Fruit fly (Drosophila melanogaster): ENCODE measurements around the gene Vav.

Gene Vav

DNA sequence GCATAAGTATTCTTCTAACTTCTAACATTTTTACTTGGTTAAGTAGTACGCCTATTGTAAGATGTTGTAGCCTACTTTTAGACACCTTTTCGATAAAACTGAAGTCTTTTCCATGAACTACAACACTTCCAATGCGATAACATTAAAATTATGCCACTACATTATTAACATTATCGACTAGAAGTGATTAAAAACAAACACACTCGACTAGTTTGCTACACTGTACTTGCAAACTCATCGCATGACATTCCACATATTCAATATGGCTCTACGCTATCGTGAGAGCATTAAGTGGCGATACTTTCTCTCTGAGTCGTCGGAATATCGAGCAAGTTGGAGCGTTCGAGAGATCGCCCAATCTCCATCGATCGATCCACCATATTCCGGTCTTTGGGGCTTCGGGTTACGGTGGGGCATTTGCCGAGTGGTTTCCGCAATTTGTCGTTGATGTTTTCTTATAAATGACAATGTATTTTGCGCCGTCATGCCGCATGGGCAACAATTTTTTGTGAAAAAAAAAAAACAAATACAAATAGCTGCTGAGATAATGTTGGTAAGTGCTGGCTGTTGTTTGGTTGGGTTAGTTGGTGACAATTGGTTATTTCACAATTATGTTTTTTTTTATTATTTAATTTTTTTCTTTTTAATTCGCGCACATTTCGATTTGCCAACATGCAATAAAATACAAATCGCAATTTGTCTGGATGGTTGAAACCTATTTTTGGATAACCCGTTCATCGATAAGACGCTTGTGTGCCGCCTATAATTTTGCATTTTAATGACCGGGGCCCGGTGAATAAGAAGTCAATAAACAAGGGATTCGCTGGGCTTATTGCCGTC is 54.0 kb downstream of the Vav start:
- TF ChIP-seq D1 (tag; optimal IDR thresholded peaks at IDR 0.05) = no peak
- TF ChIP-seq CG4496 (GFP tag; IDR thresholded peaks at IDR 0.05) = peak; percentile 25; the same call in 1 of the 3 replicates
- peak; percentile 14 for TF ChIP-seq EcR (GFP tag; optimal IDR thresholded peaks at IDR 0.05)
- no peak for TF ChIP-seq CG10348 (GFP tag; IDR thresholded peaks at IDR 0.05)
- TF ChIP-seq CG32121 (GFP tag; IDR thresholded peaks at IDR 0.05) = no peak

dm6 chrX:19316583-19316982 is 55.0 kb downstream of the Vav start:
- TF ChIP-seq gl (tag; optimal IDR thresholded peaks at IDR 0.05) = no peak
- TF ChIP-seq CG32121 (GFP tag; IDR thresholded peaks at IDR 0.05) = no peak
- no peak for TF ChIP-seq D1 (tag; optimal IDR thresholded peaks at IDR 0.05)
- no peak for TF ChIP-seq fd96Ca (GFP tag; IDR thresholded peaks at IDR 0.05)
- TF ChIP-seq CG9948 (tag; optimal IDR thresholded peaks at IDR 0.05) = no peak
- no peak for TF ChIP-seq CG10348 (GFP tag; IDR thresholded peaks at IDR 0.05)
- no peak for TF ChIP-seq CG14655 (GFP tag; optimal IDR thresholded peaks at IDR 0.05)
- no peak for TF ChIP-seq CG13204 (GFP tag; optimal IDR thresholded peaks at IDR 0.05)
- no peak for TF ChIP-seq CG8301 (tag; optimal IDR thresholded peaks at IDR 0.05)
- TF ChIP-seq CG4496 (GFP tag; IDR thresholded peaks at IDR 0.05) = no peak
- no peak for TF ChIP-seq CG34367 (tag; optimal IDR thresholded peaks at IDR 0.05)

- TF ChIP-seq Ets98B (GFP tag; IDR thresholded peaks at IDR 0.05) = peak; percentile 26; the same call in 1 of the 2 replicates
- peak; percentile 70 for TF ChIP-seq CG14655 (GFP tag; optimal IDR thresholded peaks at IDR 0.05)
- no peak for TF ChIP-seq CG10348 (GFP tag; IDR thresholded peaks at IDR 0.05)
- TF ChIP-seq CG17806 (tag; optimal IDR thresholded peaks at IDR 0.05) = peak; percentile 66
- peak; percentile 38 for TF ChIP-seq CG8301 (tag; optimal IDR thresholded peaks at IDR 0.05)
- peak; percentile 19 for TF ChIP-seq Pif1B (GFP tag; optimal IDR thresholded peaks at IDR 0.05)
- no peak; the same call in 2 of the 3 replicates for TF ChIP-seq CG4496 (GFP tag; IDR thresholded peaks at IDR 0.05)
- no peak for TF ChIP-seq CG13204 (GFP tag; optimal IDR thresholded peaks at IDR 0.05)
- peak; percentile 23 for TF ChIP-seq CG34367 (tag; optimal IDR thresholded peaks at IDR 0.05)
- TF ChIP-seq CG32121 (GFP tag; IDR thresholded peaks at IDR 0.05) = peak; percentile 36; the same call in 1 of the 2 replicates
- TF ChIP-seq D1 (tag; optimal IDR thresholded peaks at IDR 0.05) = peak; percentile 1
- peak; percentile 55 for TF ChIP-seq CG15710 (tag; optimal IDR thresholded peaks at IDR 0.05)
- peak; percentile 60 for TF ChIP-seq CG8159 (tag; optimal IDR thresholded peaks at IDR 0.05)
- TF ChIP-seq CG9948 (tag; optimal IDR thresholded peaks at IDR 0.05) = peak; percentile 58
- TF ChIP-seq CG12605 (GFP tag; IDR thresholded peaks at IDR 0.05) = peak; percentile 27; the same call in 1 of the 2 replicates
- TF ChIP-seq gl (tag; optimal IDR thresholded peaks at IDR 0.05) = no peak
- TF ChIP-seq Snoo (tag; optimal IDR thresholded peaks at IDR 0.05) = peak; percentile 33
- no peak for TF ChIP-seq rn (GFP tag; IDR thresholded peaks at IDR 0.05)
- TF ChIP-seq EcR (GFP tag; optimal IDR thresholded peaks at IDR 0.05) = no peak
- TF ChIP-seq fd96Ca (GFP tag; IDR thresholded peaks at IDR 0.05) = no peak
These were observed 55.6 kb downstream of the Vav start for dm6 chrX:19317058-19317767.

dm6 chrX:19318924-19319323 is 57.3 kb downstream of the Vav start:
- TF ChIP-seq gl (tag; optimal IDR thresholded peaks at IDR 0.05) (no peak), EcR (GFP tag; optimal IDR thresholded peaks at IDR 0.05) (no peak), Ets98B (GFP tag; IDR thresholded peaks at IDR 0.05) (no peak), CG10348 (GFP tag; IDR thresholded peaks at IDR 0.05) (no peak), CG14655 (GFP tag; optimal IDR thresholded peaks at IDR 0.05) (no peak), CG34367 (tag; optimal IDR thresholded peaks at IDR 0.05) (no peak), D1 (tag; optimal IDR thresholded peaks at IDR 0.05) (no peak)

DNA sequence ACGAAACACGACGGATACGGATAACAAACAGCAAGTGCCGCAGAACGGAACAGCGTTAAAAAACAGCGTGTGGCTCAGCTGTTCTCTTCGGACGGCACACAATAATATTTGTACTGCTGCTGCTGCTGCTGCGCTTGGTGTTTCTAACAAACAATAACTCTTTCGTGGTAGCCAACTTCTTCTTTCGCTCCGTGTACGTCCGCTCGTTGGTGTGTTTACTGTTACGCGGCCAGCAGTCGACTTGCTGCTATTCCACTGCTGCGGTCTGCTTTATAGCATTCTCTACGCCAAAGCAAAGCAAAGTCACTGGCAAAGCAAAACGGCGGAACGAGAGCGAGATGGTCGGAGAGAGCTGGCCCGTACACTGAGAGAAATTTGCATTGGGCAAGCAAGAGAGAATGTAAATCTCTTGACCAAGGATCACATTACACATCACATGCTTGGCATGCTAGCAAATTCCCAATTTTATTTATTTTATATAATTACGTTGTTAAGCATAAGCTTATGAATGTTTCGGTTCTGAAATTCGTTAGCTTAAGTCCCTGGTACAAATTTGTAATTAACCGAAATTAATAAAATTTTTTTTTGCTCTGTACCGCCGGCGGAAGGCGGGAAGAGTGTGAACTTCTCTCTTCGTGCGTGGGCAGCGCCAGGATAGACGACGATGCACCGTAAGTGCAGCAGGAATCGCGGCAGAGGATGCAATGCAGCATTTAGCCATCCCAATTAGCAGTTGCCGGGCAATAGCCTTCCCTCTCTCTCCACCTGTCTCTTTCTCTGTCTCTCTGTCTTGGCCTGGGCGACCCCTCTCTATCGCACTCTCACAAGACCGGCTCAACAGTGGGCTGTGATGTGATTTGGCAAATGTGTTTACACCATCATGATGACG is 60.4 kb downstream of the Vav start, which contains the start of gene out:
Gene out, minus strand, starts transcription at position 287 of the 889 bp plus-strand sequence.
- TF ChIP-seq CG4496 (GFP tag; IDR thresholded peaks at IDR 0.05) = peak; percentile 97
- TF ChIP-seq Snoo (tag; optimal IDR thresholded peaks at IDR 0.05) = peak; percentile 92
- peak; percentile 94 for TF ChIP-seq Pif1A (GFP tag; optimal IDR thresholded peaks at IDR 0.05)
- TF ChIP-seq rn (GFP tag; IDR thresholded peaks at IDR 0.05) = peak; percentile 87
- peak; percentile 97 for TF ChIP-seq CG32121 (GFP tag; IDR thresholded peaks at IDR 0.05)
- TF ChIP-seq CG8301 (tag; optimal IDR thresholded peaks at IDR 0.05) = peak; percentile 95
- peak; percentile 98 for TF ChIP-seq CG14655 (GFP tag; optimal IDR thresholded peaks at IDR 0.05)
- TF ChIP-seq CG9948 (tag; optimal IDR thresholded peaks at IDR 0.05) = peak; percentile 94
- peak; percentile 93 for TF ChIP-seq CG15710 (tag; optimal IDR thresholded peaks at IDR 0.05)
- peak; percentile 97 for TF ChIP-seq fd96Ca (GFP tag; IDR thresholded peaks at IDR 0.05)
- peak; percentile 90 for TF ChIP-seq D1 (tag; optimal IDR thresholded peaks at IDR 0.05)
- TF ChIP-seq CG10348 (GFP tag; IDR thresholded peaks at IDR 0.05) = peak; percentile 80
- TF ChIP-seq CG17806 (tag; optimal IDR thresholded peaks at IDR 0.05) = peak; percentile 93
- TF ChIP-seq Pif1B (GFP tag; optimal IDR thresholded peaks at IDR 0.05) = peak; percentile 91
- TF ChIP-seq CG12605 (GFP tag; IDR thresholded peaks at IDR 0.05) = peak; percentile 92
- peak; percentile 93 for TF ChIP-seq CG34367 (tag; optimal IDR thresholded peaks at IDR 0.05)
- peak; percentile 43 for TF ChIP-seq EcR (GFP tag; optimal IDR thresholded peaks at IDR 0.05)
- TF ChIP-seq Ets98B (GFP tag; IDR thresholded peaks at IDR 0.05) = peak; percentile 93
- peak; percentile 93 for TF ChIP-seq CG8159 (tag; optimal IDR thresholded peaks at IDR 0.05)
- peak; percentile 85 for TF ChIP-seq gl (tag; optimal IDR thresholded peaks at IDR 0.05)
- peak; percentile 91 for TF ChIP-seq CG13204 (GFP tag; optimal IDR thresholded peaks at IDR 0.05)
